Fruit fly (Drosophila melanogaster): ENCODE data around the gene Dok.

DNA sequence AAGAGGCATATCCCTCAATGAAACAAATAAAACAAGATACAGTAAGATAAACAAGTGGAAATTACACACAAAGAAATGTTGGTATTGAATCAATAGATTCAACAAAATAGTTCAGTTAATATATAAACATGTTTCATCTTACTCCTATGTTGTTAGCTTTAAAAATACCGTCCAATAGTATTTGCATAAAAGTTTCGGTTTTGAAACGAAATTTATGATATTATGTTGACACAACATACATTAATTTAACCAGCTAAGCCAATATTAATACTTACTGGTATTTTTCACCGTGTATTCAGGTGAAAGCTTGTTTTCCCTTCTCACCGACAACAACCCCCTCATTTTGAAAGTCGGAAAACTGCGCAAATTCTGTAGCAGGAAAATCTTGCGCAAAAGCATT, 14.5 kb downstream of the Dok start:
- TF ChIP-seq CG15710 (tag; optimal IDR thresholded peaks at IDR 0.05) = no peak
- no peak for TF ChIP-seq CG34367 (tag; optimal IDR thresholded peaks at IDR 0.05)
- no peak for TF ChIP-seq CG32121 (GFP tag; IDR thresholded peaks at IDR 0.05)
- peak; percentile 41 for TF ChIP-seq CG14655 (GFP tag; optimal IDR thresholded peaks at IDR 0.05)
- no peak for TF ChIP-seq fd96Ca (GFP tag; IDR thresholded peaks at IDR 0.05)
- TF ChIP-seq gl (tag; optimal IDR thresholded peaks at IDR 0.05) = no peak
- TF ChIP-seq EcR (GFP tag; optimal IDR thresholded peaks at IDR 0.05) = no peak
- TF ChIP-seq CG12605 (GFP tag; IDR thresholded peaks at IDR 0.05) = no peak
- TF ChIP-seq Snoo (tag; optimal IDR thresholded peaks at IDR 0.05) = no peak
- TF ChIP-seq CG8159 (tag; optimal IDR thresholded peaks at IDR 0.05) = peak; percentile 6
- TF ChIP-seq CG13204 (GFP tag; optimal IDR thresholded peaks at IDR 0.05) = no peak
- TF ChIP-seq CG17806 (tag; optimal IDR thresholded peaks at IDR 0.05) = no peak
- TF ChIP-seq Pif1A (GFP tag; optimal IDR thresholded peaks at IDR 0.05) = no peak
- no peak for TF ChIP-seq Pif1B (GFP tag; optimal IDR thresholded peaks at IDR 0.05)
